Fruit fly (Drosophila melanogaster) whole organism, embryonic: ENCODE results near the gene Cnot4.

Experiments
- ATbp ChIP-seq: fragments of 200-800 bp; sonication (Bioruptor generic); optimal IDR thresholded peaks from 2 replicates; lab custom pipeline; 2017; ENCODE audit warnings: missing biosample characterization, mild to moderate bottlenecking, missing genetic modification characterization, missing genetic modification reagents
- Atf3 ChIP-seq: fragments of 200-800 bp; sonication (Bioruptor generic); optimal IDR thresholded peaks from 3 replicates; lab custom pipeline; 2016; ENCODE audit warnings: missing biosample characterization, missing genetic modification characterization
- CG10274 ChIP-seq: fragments of 200-800 bp; sonication (Bioruptor generic); optimal IDR thresholded peaks from 3 replicates; lab custom pipeline; 2017; ENCODE audit warnings: missing biosample characterization, mild to moderate bottlenecking, missing genetic modification characterization
- CG11085 ChIP-seq: fragments of 200-800 bp; sonication (Bioruptor generic); IDR thresholded peaks from 2 replicates; pipeline ENCODE4 v1.3.6; 2022; ENCODE audit warnings: missing biosample characterization, missing genetic modification characterization
- CG11456 ChIP-seq: fragments of 200-800 bp; sonication (Bioruptor generic); IDR thresholded peaks from 3 replicates; pipeline ENCODE4 v1.3.6; 2022; ENCODE audit warnings: missing biosample characterization, missing genetic modification characterization
- CG12071 ChIP-seq: fragments of 200-800 bp; sonication (Bioruptor generic); optimal IDR thresholded peaks from 3 replicates; lab custom pipeline; 2018; ENCODE audit warnings: missing biosample characterization, mild to moderate bottlenecking, missing genetic modification characterization
- CG12391 ChIP-seq: fragments of 200-800 bp; sonication (Bioruptor generic); optimal IDR thresholded peaks from 3 replicates; lab custom pipeline; 2018; ENCODE audit warnings: missing biosample characterization, mild to moderate bottlenecking, missing genetic modification characterization, moderate library complexity
- CG13624 ChIP-seq: fragments of 200-800 bp; sonication (Bioruptor generic); optimal IDR thresholded peaks from 2 replicates; lab custom pipeline; 2016; ENCODE audit warnings: missing biosample characterization, missing genetic modification characterization
- CG15514 ChIP-seq: fragments of 200-800 bp; sonication (Bioruptor generic); optimal IDR thresholded peaks from 3 replicates; lab custom pipeline; 2017; ENCODE audit warnings: missing biosample characterization, missing genetic modification characterization, mild to moderate bottlenecking, moderate library complexity, missing genetic modification reagents
- CG15601 ChIP-seq: fragments of 200-800 bp; sonication (Bioruptor generic); optimal IDR thresholded peaks from 3 replicates; lab custom pipeline; 2019; ENCODE audit warnings: missing biosample characterization, mild to moderate bottlenecking, missing genetic modification characterization, moderate library complexity
- CG17186 ChIP-seq: fragments of 200-800 bp; sonication (Bioruptor generic); optimal IDR thresholded peaks from 3 replicates; lab custom pipeline; 2017; ENCODE audit warnings: missing biosample characterization, missing genetic modification reagents, missing genetic modification characterization
- CG17612 ChIP-seq: fragments of 200-800 bp; sonication (Bioruptor generic); IDR thresholded peaks from 2 replicates; pipeline ENCODE4 v1.3.6; 2022; ENCODE audit warnings: missing biosample characterization, missing genetic modification characterization
- CG17802 ChIP-seq: fragments of 200-800 bp; sonication (Bioruptor generic); optimal IDR thresholded peaks from 2 replicates; lab custom pipeline; 2018; ENCODE audit warnings: missing biosample characterization, mild to moderate bottlenecking, missing genetic modification characterization, moderate library complexity
- CG18476 ChIP-seq: fragments of 200-800 bp; sonication (Bioruptor generic); optimal IDR thresholded peaks from 2 replicates; lab custom pipeline; 2016; ENCODE audit warnings: missing biosample characterization, mild to moderate bottlenecking, missing genetic modification characterization
- CG18599 ChIP-seq: fragments of 200-800 bp; sonication (Bioruptor generic); optimal IDR thresholded peaks from 3 replicates; lab custom pipeline; 2017; ENCODE audit warnings: missing biosample characterization, missing genetic modification characterization, mild to moderate bottlenecking, moderate library complexity, missing genetic modification reagents
- CG2116 ChIP-seq: fragments of 200-800 bp; sonication (Bioruptor generic); optimal IDR thresholded peaks from 3 replicates; lab custom pipeline; 2018; ENCODE audit warnings: missing biosample characterization, mild to moderate bottlenecking, missing genetic modification characterization
- CG30020 ChIP-seq: fragments of 200-800 bp; optimal IDR thresholded peaks from 2 replicates; lab custom pipeline; 2019; ENCODE audit warnings: missing biosample characterization, mild to moderate bottlenecking, missing genetic modification characterization, moderate library complexity
- CG31388 ChIP-seq: fragments of 200-800 bp; sonication (Bioruptor generic); optimal IDR thresholded peaks from 2 replicates; lab custom pipeline; 2016; ENCODE audit warnings: missing biosample characterization, missing genetic modification characterization
- CG31441 ChIP-seq: fragments of 200-800 bp; sonication (Bioruptor generic); IDR thresholded peaks from 2 replicates; pipeline ENCODE4 v1.3.6; 2022; ENCODE audit warnings: missing biosample characterization, missing genetic modification characterization
- CG6813 ChIP-seq: fragments of 200-800 bp; sonication (Bioruptor generic); optimal IDR thresholded peaks from 2 replicates; lab custom pipeline; 2017; ENCODE audit warnings: missing biosample characterization, missing genetic modification characterization, mild to moderate bottlenecking, moderate library complexity, missing genetic modification reagents
- CG7556 ChIP-seq: fragments of 200-800 bp; sonication (Bioruptor generic); optimal IDR thresholded peaks from 2 replicates; lab custom pipeline; 2017; ENCODE audit warnings: missing biosample characterization, mild to moderate bottlenecking, missing genetic modification characterization
- CG8765 ChIP-seq: fragments of 200-800 bp; sonication (Bioruptor generic); IDR thresholded peaks from 2 replicates; pipeline ENCODE4 v1.3.6; 2022; ENCODE audit warnings: missing biosample characterization, missing genetic modification characterization
- CG9215 ChIP-seq: fragments of 200-800 bp; sonication (Bioruptor generic); IDR thresholded peaks from 2 replicates; pipeline ENCODE4 v1.3.6; 2022; ENCODE audit warnings: missing biosample characterization, missing genetic modification characterization
- CG9797 ChIP-seq: fragments of 200-800 bp; sonication (Bioruptor generic); optimal IDR thresholded peaks from 3 replicates; lab custom pipeline; 2018; ENCODE audit warnings: missing biosample characterization, mild to moderate bottlenecking, missing genetic modification characterization
- Dfd ChIP-seq, 2 experiments: fragments of >200 bp; optimal IDR thresholded peaks; 2 replicates each; lab custom pipeline; 2017; ENCODE audit warnings: missing biosample characterization in 2 of 2, missing genetic modification characterization in 2 of 2
- Drgx ChIP-seq: fragments of 200-800 bp; sonication (Bioruptor generic); IDR thresholded peaks from 2 replicates; pipeline ENCODE4 v1.3.6; 2022; ENCODE audit warnings: missing biosample characterization, missing genetic modification characterization
- H15 ChIP-seq: fragments of 200-800 bp; sonication (Bioruptor generic); IDR thresholded peaks from 3 replicates; pipeline ENCODE4 v1.3.6; 2022; ENCODE audit warnings: missing biosample characterization, missing genetic modification characterization
- Hmx ChIP-seq: fragments of 200-800 bp; sonication (Bioruptor generic); optimal IDR thresholded peaks from 2 replicates; lab custom pipeline; 2016; ENCODE audit warnings: missing biosample characterization, missing genetic modification characterization
- MBD-R2 ChIP-seq: fragments of 200-800 bp; sonication (Bioruptor generic); IDR thresholded peaks from 2 replicates; pipeline ENCODE4 v1.3.6; 2022; ENCODE audit warnings: missing biosample characterization, missing genetic modification characterization
- Mrtf ChIP-seq: fragments of 200-800 bp; sonication (Bioruptor generic); IDR thresholded peaks from 3 replicates; pipeline ENCODE4 v1.3.6; 2022; ENCODE audit warnings: missing biosample characterization, missing genetic modification characterization
- NFAT ChIP-seq: fragments of 200-800 bp; sonication (Bioruptor generic); IDR thresholded peaks from 2 replicates; pipeline ENCODE4 v1.3.6; 2022; ENCODE audit warnings: missing biosample characterization, missing genetic modification characterization
- Nf-YB ChIP-seq: fragments of 200-800 bp; sonication (Bioruptor generic); optimal IDR thresholded peaks from 3 replicates; lab custom pipeline; 2019; ENCODE audit warnings: missing biosample characterization, mild to moderate bottlenecking, missing genetic modification characterization, moderate library complexity
- Opbp ChIP-seq: fragments of 200-800 bp; sonication (Bioruptor generic); IDR thresholded peaks from 3 replicates; pipeline ENCODE4 v1.3.6; 2022; ENCODE audit warnings: missing biosample characterization, missing genetic modification characterization; ENCODE audit not compliant: partially characterized antibody
- Scr ChIP-seq: fragments of 200-800 bp; sonication (Bioruptor generic); IDR thresholded peaks from 2 replicates; pipeline ENCODE4 v1.3.6; 2022; ENCODE audit warnings: missing biosample characterization, missing genetic modification characterization; ENCODE audit not compliant: partially characterized antibody
- Sry-δ ChIP-seq: fragments of 200-800 bp; sonication (Bioruptor generic); optimal IDR thresholded peaks from 2 replicates; lab custom pipeline; 2016; ENCODE audit warnings: missing biosample characterization, missing genetic modification characterization
- Trl ChIP-seq, 3 experiments: fragments of >200 bp in 2 of 3; fragments of 200-800 bp in 1 of 3; sonication (Bioruptor generic) in 1 of 3; optimal IDR thresholded peaks; 2 replicates in 1 of 3; 3 replicates in 2 of 3; lab custom pipeline; 2016 to 2017; ENCODE audit warnings: missing biosample characterization in 1 of 3, missing genetic modification characterization in 1 of 3
- ash1 ChIP-seq: fragments of 200-800 bp; sonication (Bioruptor generic); optimal IDR thresholded peaks from 2 replicates; lab custom pipeline; 2018; ENCODE audit warnings: missing biosample characterization, mild to moderate bottlenecking, missing genetic modification characterization
- bigmax ChIP-seq: fragments of 200-800 bp; sonication (Bioruptor generic); optimal IDR thresholded peaks from 2 replicates; lab custom pipeline; 2018; ENCODE audit warnings: missing biosample characterization, mild to moderate bottlenecking, missing genetic modification characterization
- cad ChIP-seq: fragments of >200 bp; optimal IDR thresholded peaks from 2 replicates; lab custom pipeline; 2017; ENCODE audit warnings: missing biosample characterization, missing genetic modification characterization
- en ChIP-seq: fragments of 200-800 bp; sonication (Bioruptor generic); optimal IDR thresholded peaks from 2 replicates; lab custom pipeline; 2016; ENCODE audit warnings: missing biosample characterization, missing genetic modification characterization
- esg ChIP-seq: fragments of 200-800 bp; sonication (Bioruptor generic); conservative IDR thresholded peaks from 2 replicates; pipeline ENCODE4 v1.3.6; 2022; ENCODE audit warnings: missing biosample characterization, missing genetic modification characterization
- ewg ChIP-seq: fragments of 200-800 bp; sonication (Bioruptor generic); optimal IDR thresholded peaks from 3 replicates; lab custom pipeline; 2017; ENCODE audit warnings: mild to moderate bottlenecking, missing biosample characterization, missing genetic modification reagents, missing genetic modification characterization
- hb ChIP-seq: fragments of 200-800 bp; sonication (Bioruptor generic); IDR thresholded peaks from 3 replicates; pipeline ENCODE4 v1.3.6; 2022; ENCODE audit warnings: missing biosample characterization, missing genetic modification characterization; ENCODE audit not compliant: partially characterized antibody
- maf-S ChIP-seq: fragments of 200-800 bp; sonication (Bioruptor generic); optimal IDR thresholded peaks from 2 replicates; lab custom pipeline; 2016; ENCODE audit warnings: missing biosample characterization, missing genetic modification characterization
- p53 ChIP-seq: fragments of 200-800 bp; sonication (Bioruptor generic); optimal IDR thresholded peaks from 2 replicates; lab custom pipeline; 2016; ENCODE audit warnings: missing biosample characterization, missing genetic modification characterization
- pho ChIP-seq: fragments of 200-800 bp; sonication (Bioruptor generic); optimal IDR thresholded peaks from 2 replicates; lab custom pipeline; 2016; ENCODE audit warnings: missing biosample characterization, missing genetic modification characterization
- pita ChIP-seq: fragments of 200-800 bp; sonication (Bioruptor generic); optimal IDR thresholded peaks from 2 replicates; lab custom pipeline; 2017; ENCODE audit warnings: missing biosample characterization, mild to moderate bottlenecking, missing genetic modification characterization
- sc ChIP-seq, 3 experiments: fragments of >200 bp in 2 of 3; fragments of 200-800 bp in 1 of 3; sonication (Bioruptor generic) in 1 of 3; optimal IDR thresholded peaks; 2 replicates in 2 of 3; 3 replicates in 1 of 3; lab custom pipeline; 2017; ENCODE audit warnings: mild to moderate bottlenecking in 1 of 3, missing biosample characterization in 1 of 3, missing genetic modification characterization in 1 of 3, missing genetic modification reagents in 1 of 3
- yki ChIP-seq: fragments of >200 bp; optimal IDR thresholded peaks from 3 replicates; lab custom pipeline; 2018

Cnot4 gene

DNA sequence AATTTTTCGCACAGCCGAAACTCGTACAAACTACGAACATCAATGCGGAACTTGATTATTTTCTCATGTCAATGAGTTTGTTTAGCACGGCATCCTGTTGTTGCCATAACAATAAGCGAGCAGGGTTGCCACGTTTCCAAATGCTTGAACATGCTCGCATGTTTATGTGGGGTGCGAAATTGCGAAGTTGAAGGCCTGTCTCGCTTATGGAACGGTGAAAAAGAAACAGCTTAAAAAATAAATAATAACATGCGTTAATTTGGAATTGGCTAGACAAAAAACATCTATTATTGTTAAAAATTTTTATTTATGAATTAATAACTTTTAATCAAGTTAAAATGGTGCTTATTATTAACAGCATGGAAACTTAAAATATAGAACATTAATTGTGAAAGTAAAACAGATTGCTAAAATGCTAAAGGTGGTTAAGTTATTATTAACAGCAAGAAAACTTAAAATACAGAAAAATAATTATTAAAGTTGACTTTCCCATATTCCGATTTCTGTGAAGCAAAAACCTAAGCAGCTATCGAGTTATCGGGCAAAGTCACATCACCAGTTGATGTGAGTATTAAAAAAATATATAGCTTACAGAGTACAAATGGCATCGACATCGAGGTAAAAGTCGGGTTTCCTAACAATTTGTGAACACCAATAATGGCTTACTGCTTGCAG lies 34.4 kb downstream of the Cnot4 start, which contains the start of the genes Bug22 and TfIIB (continued):
- TF ChIP-seq Drgx (peak; percentile 51; the same call in 1 of the 2 replicates), CG7556 (GFP tag; lab: Kevin White, UChicago) (peak; percentile 69), Scr (no peak), CG11456 (peak; percentile 90), yki (lab: Kevin White, UChicago) (no peak), Mrtf (GFP tag; lab: Robert Waterston, UW) (no peak; the same call in 2 of the 3 replicates), CG9215 (GFP tag; lab: Robert Waterston, UW) (no peak), Trl (optimal IDR thresholded peaks at IDR 0.05; lab: Kevin White, UChicago) (no peak), Trl (GFP tag; optimal IDR thresholded peaks at IDR 0.05; lab: Kevin White, UChicago) (peak; percentile 54), Sry-δ (peak; percentile 74), CG17802 (tag; lab: Kevin White, UChicago) (peak; percentile 84), en (GFP tag; lab: Kevin White, UChicago) (no peak), Hmx (GFP tag; lab: Kevin White, UChicago) (peak; percentile 26), CG8765 (GFP tag; lab: Robert Waterston, UW) (no peak), CG12391 (tag; lab: Kevin White, UChicago) (peak; percentile 88), MBD-R2 (GFP tag; lab: Robert Waterston, UW) (peak; percentile 89), CG10274 (no peak), bigmax (GFP tag; lab: Kevin White, UChicago) (no peak), CG18476 (GFP tag; lab: Kevin White, UChicago) (peak; percentile 57), pho (GFP tag; lab: Kevin White, UChicago) (peak; percentile 69), hb (GFP tag; lab: Robert Waterston, UW) (no peak), p53 (GFP tag; lab: Kevin White, UChicago) (no peak), Dfd (GFP tag; optimal IDR thresholded peaks at IDR 0.05; lab: Kevin White, UChicago) (no peak), CG31441 (peak; percentile 79), CG13624 (GFP tag; lab: Kevin White, UChicago) (peak; percentile 62), NFAT (GFP tag; lab: Robert Waterston, UW) (peak; percentile 76; the same call in 1 of the 2 replicates), pita (GFP tag; lab: Kevin White, UChicago) (no peak), CG6813 (GFP tag; lab: Kevin White, UChicago) (no peak), CG11085 (0 out of 2 replicates have a peak, but pooled peaks have one; percentile 44), maf-S (GFP tag; lab: Kevin White, UChicago) (peak; percentile 62), CG30020 (peak; percentile 98), ATbp (GFP tag; lab: Kevin White, UChicago) (no peak), Atf3 (GFP tag; lab: Kevin White, UChicago) (peak; percentile 47), CG15514 (GFP tag; lab: Kevin White, UChicago) (peak; percentile 71), CG2116 (GFP tag; lab: Kevin White, UChicago) (peak; percentile 75), Nf-YB (peak; percentile 51), CG18599 (no peak), CG31388 (GFP tag; lab: Kevin White, UChicago) (peak; percentile 36), ash1 (GFP tag; lab: Kevin White, UChicago) (no peak), H15 (GFP tag; lab: Robert Waterston, UW) (no peak), CG17186 (GFP tag; lab: Kevin White, UChicago) (no peak), cad (no peak), sc (optimal IDR thresholded peaks at IDR 0.05; lab: Kevin White, UChicago) (no peak), sc (GFP tag; optimal IDR thresholded peaks at IDR 0.05; lab: Kevin White, UChicago) (no peak), ewg (GFP tag; lab: Kevin White, UChicago) (peak; percentile 49), CG9797 (peak; percentile 32), esg (GFP tag; lab: Robert Waterston, UW) (peak; percentile 41; the same call in 1 of the 2 replicates), CG12071 (no peak), CG17612 (GFP tag; lab: Robert Waterston, UW) (no peak), Opbp (no peak), CG15601 (peak; percentile 61)
